Worm (Caenorhabditis elegans) whole organism, late embryonic: Measurements from ENCODE around the gene K07B1.7.
A peak's percentile ranks its signal among the peaks of the same experiment; 100 is the strongest.

Source experiments
- C08G9.2 ChIP-seq: sonication (generic microtip); optimal IDR thresholded peaks from 2 replicates; lab custom pipeline; 2016; ENCODE audit warnings: mild to moderate bottlenecking, missing genetic modification characterization, moderate library complexity, missing compliant biosample characterization
- C38D4.7 ChIP-seq: fragments of 200-800 bp; sonication (Bioruptor generic); optimal IDR thresholded peaks from 2 replicates; lab custom pipeline; 2018; ENCODE audit warnings: mild to moderate bottlenecking, missing genetic modification characterization, moderate library complexity, missing compliant biosample characterization
- K02D7.2 ChIP-seq: sonication (generic microtip); optimal IDR thresholded peaks from 2 replicates; lab custom pipeline; 2017; ENCODE audit warnings: mild to moderate bottlenecking, missing genetic modification characterization, missing compliant biosample characterization
- K09A11.1 ChIP-seq: sonication (generic microtip); optimal IDR thresholded peaks from 2 replicates; lab custom pipeline; 2017; ENCODE audit warnings: antibody characterized with exemption, mild to moderate bottlenecking, missing genetic modification characterization, missing compliant biosample characterization; ENCODE audit not compliant: insufficient read depth
- Y22D7AL.16 ChIP-seq: sonication (generic microtip); optimal IDR thresholded peaks from 2 replicates; lab custom pipeline; 2016; ENCODE audit warnings: missing genetic modification characterization, missing compliant biosample characterization
- ahr-1 ChIP-seq: sonication (generic microtip); optimal IDR thresholded peaks from 2 replicates; lab custom pipeline; 2016; ENCODE audit warnings: missing genetic modification characterization, missing compliant biosample characterization
- ama-1 ChIP-seq: fragments of 150-350 bp; optimal IDR thresholded peaks from 2 replicates; lab custom pipeline; 2014
- ceh-14 ChIP-seq: sonication (generic microtip); optimal IDR thresholded peaks from 2 replicates; lab custom pipeline; 2016; ENCODE audit warnings: missing genotype, missing genetic modification characterization, missing compliant biosample characterization
- ceh-18 ChIP-seq: sonication (generic microtip); optimal IDR thresholded peaks from 2 replicates; lab custom pipeline; 2016; ENCODE audit warnings: missing genetic modification characterization, missing compliant biosample characterization
- ceh-2 ChIP-seq: sonication (generic microtip); optimal IDR thresholded peaks from 2 replicates; lab custom pipeline; 2016; ENCODE audit warnings: missing genotype, missing genetic modification characterization, missing compliant biosample characterization
- ceh-24 ChIP-seq: sonication (generic microtip); optimal IDR thresholded peaks from 2 replicates; lab custom pipeline; 2016; ENCODE audit warnings: mild to moderate bottlenecking, missing genetic modification characterization, missing compliant biosample characterization
- ceh-34 ChIP-seq: sonication (generic microtip); optimal IDR thresholded peaks from 2 replicates; lab custom pipeline; 2016; ENCODE audit warnings: mild to moderate bottlenecking, missing genetic modification characterization, missing compliant biosample characterization
- ceh-45 ChIP-seq: fragments of 200-800 bp; sonication (Bioruptor generic); IDR thresholded peaks from 2 replicates; pipeline ENCODE4 v1.3.6; 2022; ENCODE audit warnings: missing genetic modification reagents, missing genetic modification characterization, missing compliant biosample characterization
- ceh-48 ChIP-seq: sonication (generic microtip); optimal IDR thresholded peaks from 2 replicates; lab custom pipeline; 2016; ENCODE audit warnings: missing genetic modification characterization, inconsistent platforms, missing compliant biosample characterization
- dve-1 ChIP-seq: sonication (generic microtip); optimal IDR thresholded peaks from 2 replicates; lab custom pipeline; 2017; ENCODE audit warnings: antibody characterized with exemption, mild to moderate bottlenecking, missing genetic modification characterization, missing compliant biosample characterization
- ets-4 ChIP-seq: sonication (generic microtip); optimal IDR thresholded peaks from 2 replicates; lab custom pipeline; 2016; ENCODE audit warnings: missing genetic modification characterization, missing compliant biosample characterization
- eyg-1 ChIP-seq: sonication (generic microtip); optimal IDR thresholded peaks from 2 replicates; lab custom pipeline; 2016; ENCODE audit warnings: missing genotype, missing genetic modification characterization, missing compliant biosample characterization
- gmeb-2 ChIP-seq: sonication (generic microtip); optimal IDR thresholded peaks from 2 replicates; lab custom pipeline; 2016; ENCODE audit warnings: missing genetic modification characterization, inconsistent platforms, missing compliant biosample characterization
- hlh-13 ChIP-seq: fragments of 200-800 bp; sonication (Bioruptor generic); optimal IDR thresholded peaks from 2 replicates; lab custom pipeline; 2018; ENCODE audit warnings: mild to moderate bottlenecking, missing genetic modification characterization, missing compliant biosample characterization
- hlh-15 ChIP-seq: sonication (generic microtip); optimal IDR thresholded peaks from 2 replicates; lab custom pipeline; 2016; ENCODE audit warnings: missing genetic modification characterization, missing compliant biosample characterization
- hlh-30 ChIP-seq: sonication (generic microtip); optimal IDR thresholded peaks from 2 replicates; lab custom pipeline; 2017; ENCODE audit warnings: antibody characterized with exemption, missing genetic modification characterization, missing compliant biosample characterization; ENCODE audit not compliant: insufficient read depth
- hlh-6 ChIP-seq: sonication (generic microtip); optimal IDR thresholded peaks from 2 replicates; lab custom pipeline; 2016; ENCODE audit warnings: missing genotype, missing genetic modification characterization, missing compliant biosample characterization
- lim-6 ChIP-seq: sonication (generic microtip); optimal IDR thresholded peaks from 2 replicates; lab custom pipeline; 2016; ENCODE audit warnings: missing genetic modification characterization, missing compliant biosample characterization
- lin-11 ChIP-seq: fragments of 200-800 bp; sonication (Bioruptor generic); optimal IDR thresholded peaks from 2 replicates; lab custom pipeline; 2018; ENCODE audit warnings: mild to moderate bottlenecking, missing genetic modification characterization, missing compliant biosample characterization
- mec-3 ChIP-seq: sonication (generic microtip); optimal IDR thresholded peaks from 2 replicates; lab custom pipeline; 2016; ENCODE audit warnings: borderline replicate concordance, missing genetic modification characterization, missing compliant biosample characterization
- nhr-232 ChIP-seq: sonication (generic microtip); optimal IDR thresholded peaks from 2 replicates; lab custom pipeline; 2016; ENCODE audit warnings: missing genetic modification characterization, missing compliant biosample characterization
- odd-2 ChIP-seq: sonication (generic microtip); optimal IDR thresholded peaks from 2 replicates; lab custom pipeline; 2017; ENCODE audit warnings: antibody characterized with exemption, mild to moderate bottlenecking, missing genetic modification characterization, missing compliant biosample characterization
- pag-3 ChIP-seq: sonication (generic microtip); optimal IDR thresholded peaks from 2 replicates; lab custom pipeline; 2016; ENCODE audit warnings: missing compliant biosample characterization, missing genetic modification characterization, borderline replicate concordance
- pha-2 ChIP-seq: sonication (generic microtip); optimal IDR thresholded peaks from 2 replicates; lab custom pipeline; 2017; ENCODE audit warnings: mild to moderate bottlenecking, missing genetic modification characterization, missing compliant biosample characterization
- pqm-1 ChIP-seq: sonication (generic microtip); optimal IDR thresholded peaks from 2 replicates; lab custom pipeline; 2016; ENCODE audit warnings: missing genetic modification characterization, missing compliant biosample characterization
- pros-1 ChIP-seq: fragments of 150-350 bp; optimal IDR thresholded peaks from 2 replicates; lab custom pipeline; 2014; ENCODE audit warnings: missing biosample characterization, missing genetic modification reagents, missing genetic modification characterization
- ref-2 ChIP-seq: sonication (generic microtip); optimal IDR thresholded peaks from 2 replicates; lab custom pipeline; 2016; ENCODE audit warnings: missing genetic modification characterization, missing compliant biosample characterization
- rnt-1 ChIP-seq: sonication (generic microtip); optimal IDR thresholded peaks from 2 replicates; lab custom pipeline; 2016; ENCODE audit warnings: missing genetic modification characterization, missing compliant biosample characterization
- sdc-2 ChIP-seq: sonication (generic microtip); optimal IDR thresholded peaks from 2 replicates; lab custom pipeline; 2016; ENCODE audit warnings: missing genotype, missing genetic modification characterization, missing compliant biosample characterization
- sox-2 ChIP-seq: fragments of 200-800 bp; sonication (Bioruptor generic); IDR thresholded peaks from 2 replicates; pipeline ENCODE4 v1.3.6; 2022; ENCODE audit warnings: missing genetic modification reagents, missing genetic modification characterization, missing compliant biosample characterization
- syd-9 ChIP-seq: sonication (generic microtip); optimal IDR thresholded peaks from 2 replicates; lab custom pipeline; 2016; ENCODE audit warnings: mild to moderate bottlenecking, missing genetic modification characterization, moderate library complexity, missing compliant biosample characterization
- tbx-2 ChIP-seq: sonication (generic microtip); optimal IDR thresholded peaks from 2 replicates; lab custom pipeline; 2016; ENCODE audit warnings: missing genetic modification characterization, missing compliant biosample characterization
- ttx-3 ChIP-seq: sonication (generic microtip); optimal IDR thresholded peaks from 2 replicates; lab custom pipeline; 2016; ENCODE audit warnings: missing genetic modification reagents, missing genetic modification characterization, missing compliant biosample characterization
- unc-3 ChIP-seq, 2 experiments: fragments of 200-800 bp in 1 of 2; sonication (Bioruptor generic) in 1 of 2; sonication (generic microtip) in 1 of 2; conservative IDR thresholded peaks in 1 of 2; optimal IDR thresholded peaks in 1 of 2; 2 replicates each; pipeline versions ENCODE4 v1.3.6 to Lab custom; 2016 to 2022; ENCODE audit warnings: missing compliant biosample characterization in 2 of 2, missing genetic modification characterization in 2 of 2, missing genetic modification reagents in 1 of 2
- unc-42 ChIP-seq: sonication (generic microtip); optimal IDR thresholded peaks from 2 replicates; lab custom pipeline; 2016; ENCODE audit warnings: missing genotype, missing genetic modification characterization, missing compliant biosample characterization
- unc-55 ChIP-seq: sonication (generic microtip); optimal IDR thresholded peaks from 2 replicates; lab custom pipeline; 2017; ENCODE audit warnings: missing biosample characterization, missing genetic modification reagents, missing genetic modification characterization
- unc-86 ChIP-seq: sonication (generic microtip); optimal IDR thresholded peaks from 2 replicates; lab custom pipeline; 2016; ENCODE audit warnings: missing genetic modification characterization, missing compliant biosample characterization
- ztf-16 ChIP-seq: sonication (generic microtip); optimal IDR thresholded peaks from 2 replicates; lab custom pipeline; 2017; ENCODE audit warnings: missing genetic modification characterization, missing compliant biosample characterization

K07B1.7 gene

ce11 chrV:9324167-9324566 lies 22.6 kb downstream of the K07B1.7 start:
- no peak for TF ChIP-seq mec-3 (tag; lab: Kevin White, UChicago)
- TF ChIP-seq nhr-232 (tag; lab: Kevin White, UChicago): no peak
- no peak for TF ChIP-seq ahr-1 (tag; lab: Kevin White, UChicago)
- TF ChIP-seq, all 69 proteins: peak for 0

- TF ChIP-seq ets-4 (no peak), sdc-2 (no peak), odd-2 (no peak), unc-55 (GFP tag; lab: Kevin White, UChicago) (no peak), tbx-2 (tag; lab: Kevin White, UChicago) (no peak), ceh-24 (tag; lab: Kevin White, UChicago) (no peak)
Observed at ce11 chrV:9322886-9323285, 23.9 kb downstream of the K07B1.7 start, which contains the start of gene tag-153. Gene tag-153 (plus strand): TSS chrV:9323085.

- TF ChIP-seq hlh-13 (GFP tag; lab: Kevin White, UChicago) (no peak), pros-1 (tag; lab: Kevin White, UChicago) (no peak), ceh-18 (tag; lab: Kevin White, UChicago) (no peak), ztf-16 (tag; lab: Kevin White, UChicago) (no peak), gmeb-2 (tag; lab: Kevin White, UChicago) (no peak), ref-2 (no peak), lim-6 (no peak), sox-2 (GFP tag; lab: Robert Waterston, UW) (no peak), unc-86 (tag; lab: Kevin White, UChicago) (no peak), pqm-1 (no peak), ttx-3 (tag; lab: Kevin White, UChicago) (no peak), ceh-14 (tag; lab: Kevin White, UChicago) (no peak), tbx-2 (tag; lab: Kevin White, UChicago) (no peak), ceh-2 (tag; lab: Kevin White, UChicago) (no peak), ceh-24 (tag; lab: Kevin White, UChicago) (no peak), nhr-232 (tag; lab: Kevin White, UChicago) (no peak), dve-1 (tag; lab: Kevin White, UChicago) (no peak), pag-3 (tag; lab: Kevin White, UChicago) (no peak)
Observed at ce11 chrV:9321185-9321584, 25.6 kb downstream of the K07B1.7 start, which contains the start of gene F44A2.7. Gene F44A2.7 (plus strand): TSS chrV:9321485.

- TF ChIP-seq ceh-24 (tag; lab: Kevin White, UChicago) (no peak), hlh-6 (tag; lab: Kevin White, UChicago) (peak; percentile 16), eyg-1 (tag; lab: Kevin White, UChicago) (no peak), dve-1 (tag; lab: Kevin White, UChicago) (peak; percentile 19), lin-11 (tag; lab: Kevin White, UChicago) (no peak), K02D7.2 (tag; lab: Kevin White, UChicago) (no peak), gmeb-2 (tag; lab: Kevin White, UChicago) (peak; percentile 33), ceh-2 (tag; lab: Kevin White, UChicago) (no peak), odd-2 (no peak), unc-3 (GFP tag; conservative IDR thresholded peaks at IDR 0.05; lab: Robert Waterston, UW) (no peak), unc-3 (tag; optimal IDR thresholded peaks at IDR 0.05; lab: Kevin White, UChicago) (no peak), ceh-48 (no peak), hlh-30 (tag; lab: Kevin White, UChicago) (no peak), syd-9 (tag; lab: Kevin White, UChicago) (no peak), ref-2 (peak; percentile 38), pag-3 (tag; lab: Kevin White, UChicago) (no peak), hlh-15 (tag; lab: Kevin White, UChicago) (no peak), unc-55 (GFP tag; lab: Kevin White, UChicago) (no peak), Y22D7AL.16 (no peak), K09A11.1 (tag; lab: Kevin White, UChicago) (no peak), ets-4 (no peak), ttx-3 (tag; lab: Kevin White, UChicago) (no peak), sdc-2 (peak; percentile 54), unc-42 (no peak), pqm-1 (peak; percentile 61), ztf-16 (tag; lab: Kevin White, UChicago) (no peak), pha-2 (tag; lab: Kevin White, UChicago) (no peak), ama-1 (lab: Kevin White, UChicago) (no peak), mec-3 (tag; lab: Kevin White, UChicago) (no peak), ceh-45 (GFP tag; lab: Robert Waterston, UW) (peak; percentile 35; the same call in 1 of the 2 replicates), tbx-2 (tag; lab: Kevin White, UChicago) (peak; percentile 0), rnt-1 (no peak), ceh-34 (tag; lab: Kevin White, UChicago) (peak; percentile 3), C38D4.7 (GFP tag; lab: Kevin White, UChicago) (peak; percentile 49), C08G9.2 (tag; lab: Kevin White, UChicago) (peak; percentile 50)
Observed at ce11 chrV:9318046-9318445, 28.7 kb downstream of the K07B1.7 start, which contains the start of gene kvs-3. Gene kvs-3 (plus strand): TSS chrV:9318311.
